Fruit fly (Drosophila melanogaster) whole organism, pupa: ENCODE measurements around the gene CG14322.
A peak's percentile ranks its signal among the peaks of the same experiment; 100 is the strongest.

Source experiments
- CG10348 ChIP-seq: fragments of 200-800 bp; sonication (Bioruptor generic); IDR thresholded peaks from 2 replicates; pipeline ENCODE4 v1.3.6; 2022; ENCODE audit warnings: missing biosample characterization, missing genetic modification characterization
- CG12605 ChIP-seq: fragments of 200-800 bp; sonication (Bioruptor generic); IDR thresholded peaks from 2 replicates; pipeline ENCODE4 v1.3.6; 2022; ENCODE audit warnings: missing biosample characterization, missing genetic modification characterization
- CG13204 ChIP-seq: fragments of 200-800 bp; sonication (Bioruptor generic); optimal IDR thresholded peaks from 2 replicates; lab custom pipeline; 2018; ENCODE audit warnings: missing biosample characterization, mild to moderate bottlenecking, missing genetic modification characterization, moderate library complexity
- CG14655 ChIP-seq: fragments of 200-800 bp; sonication (Bioruptor generic); optimal IDR thresholded peaks from 3 replicates; lab custom pipeline; 2017; ENCODE audit warnings: mild to moderate bottlenecking, missing biosample characterization, missing genetic modification reagents, missing genetic modification characterization
- CG15710 ChIP-seq: fragments of 200-800 bp; sonication (Bioruptor generic); optimal IDR thresholded peaks from 2 replicates; lab custom pipeline; 2018; ENCODE audit warnings: missing biosample characterization, mild to moderate bottlenecking, missing genetic modification characterization, moderate library complexity
- CG17806 ChIP-seq: fragments of 200-800 bp; sonication (Bioruptor generic); optimal IDR thresholded peaks from 2 replicates; lab custom pipeline; 2018; ENCODE audit warnings: missing biosample characterization, mild to moderate bottlenecking, missing genetic modification characterization, moderate library complexity
- CG32121 ChIP-seq: fragments of 200-800 bp; sonication (Bioruptor generic); IDR thresholded peaks from 2 replicates; pipeline ENCODE4 v1.3.6; 2022; ENCODE audit warnings: missing biosample characterization, missing genetic modification characterization
- CG34367 ChIP-seq: fragments of 200-800 bp; sonication (Bioruptor generic); optimal IDR thresholded peaks from 2 replicates; lab custom pipeline; 2018; ENCODE audit warnings: missing biosample characterization, mild to moderate bottlenecking, missing genetic modification characterization
- CG4496 ChIP-seq: fragments of 200-800 bp; sonication (Bioruptor generic); IDR thresholded peaks from 3 replicates; pipeline ENCODE4 v1.3.6; 2022; ENCODE audit warnings: missing biosample characterization, missing genetic modification characterization
- CG8159 ChIP-seq: fragments of 200-800 bp; sonication (Bioruptor generic); optimal IDR thresholded peaks from 3 replicates; lab custom pipeline; 2018; ENCODE audit warnings: missing biosample characterization, mild to moderate bottlenecking, missing genetic modification characterization, moderate library complexity
- CG8301 ChIP-seq: fragments of 200-800 bp; sonication (Bioruptor generic); optimal IDR thresholded peaks from 2 replicates; lab custom pipeline; 2018; ENCODE audit warnings: missing biosample characterization, mild to moderate bottlenecking, missing genetic modification characterization
- CG9948 ChIP-seq: fragments of 200-800 bp; sonication (Bioruptor generic); optimal IDR thresholded peaks from 2 replicates; lab custom pipeline; 2018; ENCODE audit warnings: missing biosample characterization, mild to moderate bottlenecking, missing genetic modification characterization, moderate library complexity
- D1 ChIP-seq: fragments of 200-800 bp; sonication (Bioruptor generic); optimal IDR thresholded peaks from 2 replicates; lab custom pipeline; 2018; ENCODE audit warnings: missing biosample characterization, mild to moderate bottlenecking, missing genetic modification characterization, moderate library complexity
- EcR ChIP-seq: fragments of 200-800 bp; sonication (Bioruptor generic); optimal IDR thresholded peaks from 3 replicates; lab custom pipeline; 2019; ENCODE audit warnings: missing biosample characterization, missing genetic modification characterization, mild to moderate bottlenecking, moderate library complexity, missing genetic modification reagents
- Ets98B ChIP-seq: fragments of 200-800 bp; sonication (Bioruptor generic); IDR thresholded peaks from 2 replicates; pipeline ENCODE4 v1.3.6; 2022; ENCODE audit warnings: missing biosample characterization, missing genetic modification characterization
- Pif1A ChIP-seq: fragments of 200-800 bp; sonication (Bioruptor generic); optimal IDR thresholded peaks from 3 replicates; lab custom pipeline; 2016; ENCODE audit warnings: missing biosample characterization, missing genetic modification characterization
- Pif1B ChIP-seq: fragments of 200-800 bp; sonication (Bioruptor generic); optimal IDR thresholded peaks from 3 replicates; lab custom pipeline; 2016; ENCODE audit warnings: missing biosample characterization, missing genetic modification characterization
- Snoo ChIP-seq: fragments of 200-800 bp; sonication (Bioruptor generic); optimal IDR thresholded peaks from 3 replicates; lab custom pipeline; 2017; ENCODE audit warnings: missing biosample characterization, mild to moderate bottlenecking, missing genetic modification characterization, inconsistent platforms
- fd96Ca ChIP-seq: fragments of 200-800 bp; sonication (Bioruptor generic); IDR thresholded peaks from 3 replicates; pipeline ENCODE4 v1.3.6; 2022; ENCODE audit warnings: missing biosample characterization, missing genetic modification characterization
- gl ChIP-seq: fragments of 200-800 bp; sonication (Bioruptor generic); optimal IDR thresholded peaks from 2 replicates; lab custom pipeline; 2018; ENCODE audit warnings: missing biosample characterization, mild to moderate bottlenecking, missing genetic modification characterization
- rn ChIP-seq: fragments of 200-800 bp; sonication (Bioruptor generic); IDR thresholded peaks from 2 replicates; pipeline ENCODE4 v1.3.6; 2022; ENCODE audit warnings: missing biosample characterization, missing genetic modification characterization

CG14322 gene

DNA sequence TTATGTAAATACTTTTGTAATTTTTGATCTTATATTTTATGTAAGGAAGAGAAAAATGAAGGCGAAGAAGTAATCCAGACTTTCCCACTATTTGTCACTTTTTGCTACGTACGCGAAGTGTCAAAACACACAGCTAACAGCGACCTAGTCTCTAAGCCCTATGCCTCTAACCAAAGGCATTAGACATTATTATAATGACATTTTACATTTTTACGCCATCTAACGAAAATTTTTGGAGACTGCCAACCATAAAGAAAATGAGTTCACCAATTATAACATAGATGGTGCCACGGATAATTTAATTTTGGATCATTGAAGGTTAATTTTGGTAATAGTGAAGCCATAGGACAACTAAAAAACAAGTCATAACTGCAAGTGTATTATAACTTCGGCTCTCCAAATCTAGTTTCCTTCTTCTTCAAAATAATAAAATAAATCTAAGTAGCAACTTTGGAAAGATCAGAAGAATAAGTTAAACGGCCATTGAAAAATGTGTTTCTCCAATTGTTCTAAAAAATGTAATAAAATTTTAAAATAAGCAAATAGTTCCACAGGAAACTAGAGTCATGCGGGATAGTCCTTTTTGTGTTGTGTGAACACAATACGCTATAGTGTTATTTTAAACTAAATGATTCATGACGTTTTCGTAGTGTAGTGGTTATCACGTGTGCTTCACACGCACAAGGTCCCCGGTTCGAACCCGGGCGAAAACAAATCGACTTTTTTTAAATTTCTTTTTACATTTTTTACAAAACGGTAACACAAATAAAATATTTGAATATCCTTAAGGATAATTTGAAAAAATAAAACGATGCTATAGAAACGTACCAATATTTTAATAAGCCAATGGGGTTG lies 30.1 kb upstream of the CG14322 start:
- no peak for TF ChIP-seq Pif1B (GFP tag; lab: Kevin White, UChicago)
- TF ChIP-seq Snoo = no peak
- TF ChIP-seq CG17806 (tag; lab: Kevin White, UChicago) = peak; percentile 20
- peak; percentile 48 for TF ChIP-seq D1 (tag; lab: Kevin White, UChicago)
- peak; percentile 45 for TF ChIP-seq Pif1A (GFP tag; lab: Kevin White, UChicago)

DNA sequence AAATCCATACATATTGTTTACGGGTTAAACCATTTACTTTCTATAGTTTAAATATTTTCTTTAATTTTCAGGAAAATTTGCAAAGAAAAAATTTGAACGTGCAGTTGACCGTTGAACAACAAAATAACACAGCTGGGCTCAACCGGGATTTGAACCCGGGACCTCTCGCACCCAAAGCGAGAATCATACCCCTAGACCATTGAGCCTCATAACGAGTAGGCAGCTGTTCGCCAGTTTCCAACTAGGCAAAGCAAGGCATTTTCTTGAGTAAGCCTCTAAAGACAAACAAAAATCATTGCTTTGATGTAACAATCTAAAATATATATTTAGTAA lies 29.5 kb upstream of the CG14322 start:
- no peak for TF ChIP-seq CG13204 (GFP tag; lab: Kevin White, UChicago)
- no peak for TF ChIP-seq CG10348
- TF ChIP-seq CG32121 = peak; percentile 10; the same call in 1 of the 2 replicates
- no peak for TF ChIP-seq EcR (GFP tag; lab: Kevin White, UChicago)
- TF ChIP-seq Ets98B (GFP tag; lab: Robert Waterston, UW) = peak; percentile 30; the same call in 1 of the 2 replicates
- no peak for TF ChIP-seq CG4496

DNA sequence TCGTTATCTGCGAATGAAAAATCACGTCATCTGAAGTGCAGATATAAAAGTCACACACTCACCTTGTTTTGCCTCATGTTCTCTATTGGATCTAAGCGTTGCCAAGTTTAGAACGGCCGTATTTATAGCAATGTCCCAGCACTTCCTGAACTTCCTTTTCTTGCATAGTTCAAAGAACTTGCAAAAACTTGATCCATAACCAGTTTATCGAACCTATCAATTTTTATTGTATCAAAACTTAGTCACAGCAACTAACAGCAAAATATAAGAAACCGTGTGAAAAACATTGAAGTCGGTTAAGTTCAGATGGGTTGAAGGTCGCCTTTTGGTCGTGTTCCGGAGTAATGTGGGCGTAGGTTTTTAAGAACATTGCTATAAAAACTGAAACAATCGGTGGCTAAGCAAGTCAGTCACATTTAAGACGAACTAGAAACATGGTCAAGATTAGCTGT lies 28.8 kb upstream of the CG14322 start, which contains the start of the genes CG14324 and CG14326:
Gene CG14324, minus strand, starts transcription at position 101 of the 452 bp plus-strand sequence.
Gene CG14326, plus strand, starts transcription at position 402 of the 452 bp plus-strand sequence.
- TF ChIP-seq Pif1A (GFP tag; lab: Kevin White, UChicago) (no peak), CG8159 (tag; lab: Kevin White, UChicago) (no peak), CG9948 (tag; lab: Kevin White, UChicago) (no peak), Pif1B (GFP tag; lab: Kevin White, UChicago) (no peak), Ets98B (GFP tag; lab: Robert Waterston, UW) (no peak), CG4496 (no peak), CG32121 (no peak), rn (GFP tag; lab: Robert Waterston, UW) (no peak), CG34367 (tag; lab: Kevin White, UChicago) (no peak), CG8301 (tag; lab: Kevin White, UChicago) (no peak), CG12605 (GFP tag; lab: Robert Waterston, UW) (no peak), CG17806 (tag; lab: Kevin White, UChicago) (no peak), fd96Ca (no peak), Snoo (no peak), EcR (GFP tag; lab: Kevin White, UChicago) (no peak), D1 (tag; lab: Kevin White, UChicago) (no peak), CG10348 (no peak), CG13204 (GFP tag; lab: Kevin White, UChicago) (no peak)

DNA sequence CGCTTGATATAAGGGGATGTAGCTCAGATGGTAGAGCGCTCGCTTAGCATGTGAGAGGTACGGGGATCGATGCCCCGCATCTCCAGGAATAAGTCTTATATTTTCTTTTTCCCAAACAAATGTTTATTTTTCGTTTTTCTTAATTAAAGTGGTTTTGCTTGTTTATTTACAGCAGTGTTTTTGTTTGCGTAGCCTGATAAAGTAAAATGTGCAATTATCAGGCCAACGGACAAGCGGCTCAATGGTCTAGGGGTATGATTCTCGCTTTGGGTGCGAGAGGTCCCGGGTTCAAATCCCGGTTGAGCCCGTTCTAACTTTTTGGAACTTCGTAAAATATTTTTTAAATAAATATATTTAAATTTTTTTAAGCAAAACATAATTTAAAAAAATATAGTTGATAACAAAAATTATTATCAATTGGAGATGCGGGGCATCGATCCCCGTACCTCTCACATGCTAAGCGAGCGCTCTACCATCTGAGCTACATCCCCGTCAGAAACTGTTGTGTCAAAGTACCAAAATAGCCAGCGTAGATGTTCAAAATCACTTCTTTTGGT lies 27.7 kb upstream of the CG14322 start:
- peak; percentile 79 for TF ChIP-seq Ets98B (GFP tag; lab: Robert Waterston, UW)
- peak; percentile 55 for TF ChIP-seq CG32121
- TF ChIP-seq CG10348 = no peak
- peak; percentile 36 for TF ChIP-seq CG9948 (tag; lab: Kevin White, UChicago)
- peak; percentile 55 for TF ChIP-seq CG17806 (tag; lab: Kevin White, UChicago)
- peak; percentile 30 for TF ChIP-seq CG34367 (tag; lab: Kevin White, UChicago)
- TF ChIP-seq gl (tag; lab: Kevin White, UChicago) = peak; percentile 87
- TF ChIP-seq CG4496 = peak; percentile 83
- TF ChIP-seq CG8301 (tag; lab: Kevin White, UChicago) = peak; percentile 66
- TF ChIP-seq Pif1A (GFP tag; lab: Kevin White, UChicago) = peak; percentile 61
- TF ChIP-seq Snoo = peak; percentile 47
- TF ChIP-seq D1 (tag; lab: Kevin White, UChicago) = peak; percentile 45
- peak; percentile 64 for TF ChIP-seq fd96Ca
- peak; percentile 68 for TF ChIP-seq CG8159 (tag; lab: Kevin White, UChicago)
- peak; percentile 62 for TF ChIP-seq CG14655 (GFP tag; lab: Kevin White, UChicago)
- TF ChIP-seq Pif1B (GFP tag; lab: Kevin White, UChicago) = peak; percentile 82
- peak; percentile 58; the same call in 1 of the 2 replicates for TF ChIP-seq rn (GFP tag; lab: Robert Waterston, UW)
- peak; percentile 55 for TF ChIP-seq CG15710 (tag; lab: Kevin White, UChicago)
- peak; percentile 98 for TF ChIP-seq CG12605 (GFP tag; lab: Robert Waterston, UW)
- peak; percentile 39 for TF ChIP-seq CG13204 (GFP tag; lab: Kevin White, UChicago)
- peak; percentile 46 for TF ChIP-seq EcR (GFP tag; lab: Kevin White, UChicago)

DNA sequence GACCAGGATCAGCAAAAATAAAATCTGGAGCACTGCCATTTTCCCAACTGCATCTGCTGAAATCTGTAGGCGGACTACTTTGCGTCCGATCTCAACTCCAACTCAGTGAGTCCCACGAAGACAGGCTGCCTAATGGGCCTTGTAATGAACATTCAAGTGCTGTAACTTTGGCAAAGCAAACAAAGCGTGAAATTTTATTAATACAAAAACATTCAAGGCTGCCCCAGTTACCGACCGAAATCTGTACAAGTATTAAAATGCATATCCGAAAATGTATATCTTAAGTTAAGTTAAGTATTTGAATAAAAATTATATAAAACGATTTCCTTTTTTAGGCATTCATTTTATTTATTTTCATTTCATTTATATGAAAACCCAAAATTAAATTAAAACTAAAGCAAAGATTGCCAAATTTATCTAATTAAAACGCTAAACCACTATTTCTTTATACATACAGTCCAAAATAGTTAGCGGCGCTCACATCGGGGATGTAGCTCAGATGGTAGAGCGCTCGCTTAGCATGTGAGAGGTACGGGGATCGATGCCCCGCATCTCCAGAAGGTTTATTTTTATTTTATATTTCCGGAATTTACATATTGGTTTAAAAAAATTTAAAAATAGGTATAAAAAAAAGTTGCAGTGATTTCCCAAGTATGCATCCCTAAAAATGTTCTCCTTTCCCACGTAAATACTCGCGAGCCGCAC lies 25.3 kb upstream of the CG14322 start, which contains the start of gene CG14323:
Gene CG14323, minus strand, starts transcription at position 51 of the 705 bp plus-strand sequence.
- no peak for TF ChIP-seq CG8159 (tag; lab: Kevin White, UChicago)
- TF ChIP-seq fd96Ca = no peak
- no peak for TF ChIP-seq CG15710 (tag; lab: Kevin White, UChicago)
- TF ChIP-seq CG13204 (GFP tag; lab: Kevin White, UChicago) = no peak
- TF ChIP-seq Ets98B (GFP tag; lab: Robert Waterston, UW) = no peak
- no peak for TF ChIP-seq CG32121
- no peak for TF ChIP-seq CG8301 (tag; lab: Kevin White, UChicago)
- no peak for TF ChIP-seq EcR (GFP tag; lab: Kevin White, UChicago)
- no peak for TF ChIP-seq CG12605 (GFP tag; lab: Robert Waterston, UW)
- no peak for TF ChIP-seq CG4496
- no peak for TF ChIP-seq rn (GFP tag; lab: Robert Waterston, UW)
- no peak for TF ChIP-seq gl (tag; lab: Kevin White, UChicago)
- TF ChIP-seq, all 21 proteins: peak for 0
